Worm (Caenorhabditis elegans): ENCODE results near the gene C29H12.2.

DNA sequence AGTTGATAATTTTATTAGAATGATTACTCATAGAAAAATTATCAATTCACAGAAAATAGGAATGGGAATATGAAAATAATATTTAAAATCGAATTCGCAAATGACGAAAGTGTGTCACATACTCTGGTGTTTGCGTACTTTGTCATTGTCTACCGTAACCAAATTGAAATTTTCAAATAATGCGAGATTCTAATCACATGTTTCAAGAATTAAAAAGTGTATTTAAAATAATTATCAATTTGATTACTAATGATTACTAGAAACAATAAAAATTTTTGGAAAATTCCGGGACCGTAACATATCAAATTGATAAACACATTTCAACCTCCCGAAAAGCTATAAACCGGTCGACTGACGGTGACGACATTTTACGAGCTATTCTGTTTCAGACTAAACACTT is 32.2 kb upstream of the C29H12.2 start, which contains the start of the genes fbf-2 and nspg-3:
- TF ChIP-seq med-1 (GFP tag; optimal IDR thresholded peaks at IDR 0.05; ENCODE audit: insufficient read depth) = no peak
- TF ChIP-seq ref-1 (GFP tag; conservative IDR thresholded peaks at IDR 0.05) = no peak
- TF ChIP-seq flt-1 (GFP tag; IDR thresholded peaks at IDR 0.05) = no peak
- no peak for TF ChIP-seq cog-1 (tag; optimal IDR thresholded peaks at IDR 0.05)
- TF ChIP-seq tab-1 (GFP tag; IDR thresholded peaks at IDR 0.05) = no peak
- no peak for TF ChIP-seq T22C8.4 (GFP tag; IDR thresholded peaks at IDR 0.05)
- no peak for TF ChIP-seq ztf-23 (GFP tag; IDR thresholded peaks at IDR 0.05)
- TF ChIP-seq ztf-29 (GFP tag; IDR thresholded peaks at IDR 0.05) = no peak

Measured in whole organism, midembryonic.